Worm (Caenorhabditis elegans) whole organism, midembryonic: ENCODE results near the gene F56D1.1.

Source experiments
- T22C8.4 ChIP-seq: fragments of 200-800 bp; sonication (Bioruptor generic); IDR thresholded peaks from 2 replicates; pipeline ENCODE4 v1.3.6; 2022; ENCODE audit warnings: missing genetic modification characterization, missing compliant biosample characterization
- cog-1 ChIP-seq: sonication (generic microtip); optimal IDR thresholded peaks from 2 replicates; lab custom pipeline; 2016; ENCODE audit warnings: missing genetic modification characterization, missing compliant biosample characterization
- flt-1 ChIP-seq: fragments of 200-800 bp; sonication (Bioruptor generic); IDR thresholded peaks from 2 replicates; pipeline ENCODE4 v1.3.6; 2022; ENCODE audit warnings: missing genetic modification characterization, missing compliant biosample characterization
- klf-2 ChIP-seq: fragments of 200-800 bp; sonication (Bioruptor generic); conservative IDR thresholded peaks from 2 replicates; pipeline ENCODE4 v1.3.6; 2022; ENCODE audit warnings: missing genetic modification reagents, missing genetic modification characterization, missing compliant biosample characterization
- med-1 ChIP-seq: sonication (generic microtip); optimal IDR thresholded peaks from 2 replicates; lab custom pipeline; 2017; ENCODE audit warnings: missing genetic modification characterization, mild to moderate bottlenecking, missing compliant biosample characterization, antibody characterized with exemption, missing genetic modification reagents; ENCODE audit not compliant: insufficient read depth
- ref-1 ChIP-seq: fragments of 200-800 bp; sonication (Bioruptor generic); conservative IDR thresholded peaks from 2 replicates; pipeline ENCODE4 v1.3.6; 2022; ENCODE audit warnings: missing genetic modification reagents, missing genetic modification characterization, missing compliant biosample characterization
- tab-1 ChIP-seq: fragments of 200-800 bp; sonication (Bioruptor generic); IDR thresholded peaks from 2 replicates; pipeline ENCODE4 v1.3.6; 2022; ENCODE audit warnings: missing genetic modification characterization, missing compliant biosample characterization
- ztf-23 ChIP-seq: fragments of 200-800 bp; sonication (Bioruptor generic); IDR thresholded peaks from 2 replicates; pipeline ENCODE4 v1.3.6; 2022; ENCODE audit warnings: missing genetic modification reagents, missing genetic modification characterization, missing compliant biosample characterization
- ztf-29 ChIP-seq: fragments of 200-800 bp; sonication (Bioruptor generic); IDR thresholded peaks from 2 replicates; pipeline ENCODE4 v1.3.6; 2022; ENCODE audit warnings: missing genetic modification reagents, missing genetic modification characterization, missing compliant biosample characterization

The F56D1.1 gene

ce11 chrII:5473946-5474423, 4.4 kb upstream of the F56D1.1 start, which contains the start of gene mrps-16:
Gene mrps-16, plus strand, starts transcription at chrII:5474373.
- TF ChIP-seq flt-1 (GFP tag; lab: Robert Waterston, UW) (peak; percentile 41; the same call in 1 of the 2 replicates), ztf-29 (GFP tag; lab: Robert Waterston, UW) (no peak), T22C8.4 (GFP tag; lab: Robert Waterston, UW) (no peak), med-1 (GFP tag; lab: Kevin White, UChicago) (no peak), tab-1 (no peak)

DNA sequence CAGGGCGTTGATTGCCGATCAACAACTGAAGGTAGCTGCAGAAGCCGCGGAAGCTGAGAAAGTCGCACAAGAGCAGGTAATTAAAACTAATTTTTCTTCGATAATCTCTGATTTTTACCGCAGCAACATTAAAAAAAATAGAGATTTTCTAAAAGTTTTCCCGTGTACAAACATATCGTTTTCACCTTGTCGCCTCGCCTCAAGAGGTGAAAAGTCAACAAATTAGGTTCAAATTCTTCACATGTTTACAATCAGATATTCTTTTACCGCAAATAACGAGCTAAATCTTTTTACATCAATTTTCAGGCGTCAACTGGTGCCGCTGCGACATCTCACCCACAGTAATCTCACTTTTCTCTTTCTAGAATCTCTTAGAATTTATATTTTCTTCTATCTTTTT, 3.5 kb upstream of the F56D1.1 start, which contains the start of gene ilcr-2:
ilcr-2 (plus strand) TSS at position 301 of the 400 bp plus-strand sequence.
- TF ChIP-seq klf-2 (GFP tag; lab: Robert Waterston, UW) (no peak), med-1 (GFP tag; lab: Kevin White, UChicago) (no peak), ztf-29 (GFP tag; lab: Robert Waterston, UW) (no peak), cog-1 (no peak), flt-1 (GFP tag; lab: Robert Waterston, UW) (no peak), ref-1 (GFP tag; lab: Robert Waterston, UW) (no peak), tab-1 (no peak), ztf-23 (GFP tag; lab: Robert Waterston, UW) (no peak), T22C8.4 (GFP tag; lab: Robert Waterston, UW) (no peak)

- TF ChIP-seq klf-2 (GFP tag; lab: Robert Waterston, UW): no peak
- no peak for TF ChIP-seq T22C8.4 (GFP tag; lab: Robert Waterston, UW)
- no peak for TF ChIP-seq cog-1
- TF ChIP-seq ref-1 (GFP tag; lab: Robert Waterston, UW): no peak
- no peak for TF ChIP-seq ztf-23 (GFP tag; lab: Robert Waterston, UW)
- TF ChIP-seq med-1 (GFP tag; lab: Kevin White, UChicago): no peak
- TF ChIP-seq tab-1: no peak
- no peak for TF ChIP-seq ztf-29 (GFP tag; lab: Robert Waterston, UW)
- no peak for TF ChIP-seq flt-1 (GFP tag; lab: Robert Waterston, UW)
Measured at ce11 chrII:5481982-5482381, 3.6 kb downstream of the F56D1.1 start, which contains the start of gene cal-8. Gene cal-8, minus strand, starts transcription at chrII:5482041.

- TF ChIP-seq tab-1 (no peak), flt-1 (GFP tag; lab: Robert Waterston, UW) (no peak)
Measured at ce11 chrII:5487844-5488243, 9.4 kb downstream of the F56D1.1 start, which contains the start of gene nep-5. Gene nep-5, plus strand, starts transcription at chrII:5488144.

DNA sequence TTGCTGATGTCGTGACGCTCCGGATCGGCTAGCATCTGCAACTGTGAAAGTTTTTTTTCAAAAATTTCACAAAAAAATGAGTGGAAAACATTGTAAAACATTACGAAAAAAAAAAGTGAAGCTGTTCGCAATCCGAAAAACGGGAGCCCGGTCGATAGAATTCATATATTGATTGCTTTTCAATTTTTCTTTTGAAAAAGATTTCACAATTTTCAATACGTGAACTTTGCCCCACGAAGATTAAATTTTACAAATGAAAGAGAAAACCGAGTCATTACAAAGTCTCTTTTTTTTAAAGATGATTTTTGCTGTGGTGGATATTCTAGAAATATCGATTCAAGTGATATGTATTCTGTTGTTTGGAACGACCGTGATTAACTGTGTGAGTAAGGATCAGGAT, 16.0 kb downstream of the F56D1.1 start, which contains the start of gene F12A10.6:
F12A10.6 (minus strand) TSS at position 101 of the 400 bp plus-strand sequence.
- TF ChIP-seq cog-1 (no peak), flt-1 (GFP tag; lab: Robert Waterston, UW) (no peak), T22C8.4 (GFP tag; lab: Robert Waterston, UW) (no peak), ztf-29 (GFP tag; lab: Robert Waterston, UW) (no peak), klf-2 (GFP tag; lab: Robert Waterston, UW) (no peak), med-1 (GFP tag; lab: Kevin White, UChicago) (no peak), ref-1 (GFP tag; lab: Robert Waterston, UW) (no peak), ztf-23 (GFP tag; lab: Robert Waterston, UW) (no peak), tab-1 (no peak)

DNA sequence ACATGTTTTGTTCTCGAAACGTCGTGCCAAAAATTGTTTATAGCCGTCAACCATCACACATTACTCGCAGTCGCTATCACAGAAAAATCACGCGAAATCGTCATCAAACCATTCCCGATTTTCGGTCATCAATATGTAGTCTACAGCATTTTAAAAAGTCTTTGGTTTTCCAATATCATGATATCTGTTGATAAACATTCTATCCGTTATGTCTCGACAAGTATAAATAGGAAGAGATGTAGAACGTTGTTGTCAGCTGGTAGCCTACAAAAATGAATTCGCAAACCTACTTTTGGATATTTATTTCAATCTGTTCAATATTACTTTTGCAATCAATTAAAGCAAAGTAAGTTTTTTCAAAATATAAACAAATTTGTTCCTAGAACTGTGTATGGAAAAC, 18.0 kb downstream of the F56D1.1 start, which contains the start of gene F12A10.1:
F12A10.1 (plus strand) TSS at position 166 of the 400 bp plus-strand sequence.
- no peak for TF ChIP-seq flt-1 (GFP tag; lab: Robert Waterston, UW)
- TF ChIP-seq ref-1 (GFP tag; lab: Robert Waterston, UW): no peak
- no peak for TF ChIP-seq ztf-29 (GFP tag; lab: Robert Waterston, UW)
- no peak for TF ChIP-seq med-1 (GFP tag; lab: Kevin White, UChicago)
- TF ChIP-seq klf-2 (GFP tag; lab: Robert Waterston, UW): no peak
- no peak for TF ChIP-seq ztf-23 (GFP tag; lab: Robert Waterston, UW)
- no peak for TF ChIP-seq tab-1
- TF ChIP-seq T22C8.4 (GFP tag; lab: Robert Waterston, UW): no peak
- no peak for TF ChIP-seq cog-1

DNA sequence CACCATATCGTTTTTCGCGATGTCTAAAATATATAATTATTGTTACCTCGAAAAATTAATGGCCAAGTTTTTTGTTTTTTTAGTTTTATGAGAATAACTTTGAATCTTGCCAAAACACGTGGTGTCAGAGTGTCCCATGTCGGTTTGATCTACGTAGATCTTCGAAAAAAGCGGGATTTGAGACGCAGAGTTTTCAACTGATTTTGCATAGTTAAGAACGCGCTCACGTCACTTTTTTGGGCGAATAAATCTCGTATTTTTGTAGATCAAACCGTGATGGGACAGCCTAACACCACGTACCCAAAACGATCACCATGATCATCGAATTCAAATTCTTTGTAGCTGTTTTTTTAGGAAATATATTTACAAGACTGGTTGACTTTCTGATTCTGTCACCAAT, 19.1 kb downstream of the F56D1.1 start:
- TF ChIP-seq klf-2 (GFP tag; lab: Robert Waterston, UW): no peak
- TF ChIP-seq ref-1 (GFP tag; lab: Robert Waterston, UW): no peak
- no peak for TF ChIP-seq tab-1
- no peak for TF ChIP-seq ztf-23 (GFP tag; lab: Robert Waterston, UW)
- TF ChIP-seq flt-1 (GFP tag; lab: Robert Waterston, UW): no peak
- TF ChIP-seq T22C8.4 (GFP tag; lab: Robert Waterston, UW): no peak
- TF ChIP-seq cog-1: no peak
- TF ChIP-seq ztf-29 (GFP tag; lab: Robert Waterston, UW): no peak

DNA sequence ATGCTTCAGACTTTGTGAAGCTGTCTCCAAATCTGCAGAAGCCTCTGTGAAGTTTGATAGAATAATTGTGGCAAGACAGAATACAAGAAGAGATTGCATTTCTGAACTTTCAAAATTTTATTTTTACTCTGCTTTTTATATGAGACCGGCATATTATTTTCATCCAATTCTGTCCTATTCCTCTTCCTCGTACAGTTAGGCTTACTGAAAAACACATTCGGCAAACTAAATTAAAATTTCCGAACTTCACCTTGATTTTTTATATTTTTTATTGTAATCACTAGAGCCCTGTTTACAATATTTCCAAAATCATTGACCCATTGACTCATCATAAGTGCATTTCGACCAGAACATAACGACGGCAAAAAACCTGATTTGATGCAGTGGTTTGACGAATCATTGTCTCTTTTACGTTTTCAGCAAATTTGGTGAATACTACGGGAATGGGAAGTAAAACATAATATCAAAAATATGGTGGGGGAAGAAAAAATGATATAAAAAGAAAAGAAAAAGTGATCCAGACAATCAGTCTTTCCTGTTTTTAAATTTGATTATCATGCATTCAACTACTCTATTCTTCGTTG, 19.8 kb downstream of the F56D1.1 start, which contains the start of the genes suex-1 and F12A10.9:
suex-1 (minus strand) TSS at position 101 of the 584 bp plus-strand sequence.
F12A10.9 (plus strand) TSS at position 534 of the 584 bp plus-strand sequence.
- TF ChIP-seq flt-1 (GFP tag; lab: Robert Waterston, UW) (no peak), ztf-23 (GFP tag; lab: Robert Waterston, UW) (no peak), med-1 (GFP tag; lab: Kevin White, UChicago) (no peak), klf-2 (GFP tag; lab: Robert Waterston, UW) (no peak), cog-1 (no peak), tab-1 (no peak), ref-1 (GFP tag; lab: Robert Waterston, UW) (no peak), T22C8.4 (GFP tag; lab: Robert Waterston, UW) (no peak), ztf-29 (GFP tag; lab: Robert Waterston, UW) (no peak)

- TF ChIP-seq T22C8.4 (GFP tag; lab: Robert Waterston, UW): no peak
- no peak for TF ChIP-seq ztf-23 (GFP tag; lab: Robert Waterston, UW)
- TF ChIP-seq cog-1: no peak
- no peak for TF ChIP-seq ztf-29 (GFP tag; lab: Robert Waterston, UW)
- no peak for TF ChIP-seq flt-1 (GFP tag; lab: Robert Waterston, UW)
- no peak for TF ChIP-seq klf-2 (GFP tag; lab: Robert Waterston, UW)
- TF ChIP-seq tab-1: no peak
- no peak for TF ChIP-seq med-1 (GFP tag; lab: Kevin White, UChicago)
- no peak for TF ChIP-seq ref-1 (GFP tag; lab: Robert Waterston, UW)
Measured at ce11 chrII:5500470-5500869, 22.1 kb downstream of the F56D1.1 start, which contains the start of gene fzy-1. Gene fzy-1, plus strand, starts transcription at chrII:5500770.
